Worm (Caenorhabditis elegans) whole organism, late embryonic: ENCODE measurements around the gene bpnt-1.

Source experiments
- C08G9.2 ChIP-seq: sonication (generic microtip); optimal IDR thresholded peaks from 2 replicates; lab custom pipeline; 2016; ENCODE audit warnings: mild to moderate bottlenecking, missing genetic modification characterization, moderate library complexity, missing compliant biosample characterization
- ahr-1 ChIP-seq: sonication (generic microtip); optimal IDR thresholded peaks from 2 replicates; lab custom pipeline; 2016; ENCODE audit warnings: missing genetic modification characterization, missing compliant biosample characterization
- ama-1 ChIP-seq: fragments of 150-350 bp; optimal IDR thresholded peaks from 2 replicates; lab custom pipeline; 2014
- ceh-31 ChIP-seq: sonication (generic microtip); optimal IDR thresholded peaks from 2 replicates; lab custom pipeline; 2016; ENCODE audit warnings: missing genetic modification characterization, missing compliant biosample characterization
- ceh-45 ChIP-seq: fragments of 200-800 bp; sonication (Bioruptor generic); IDR thresholded peaks from 2 replicates; pipeline ENCODE4 v1.3.6; 2022; ENCODE audit warnings: missing genetic modification reagents, missing genetic modification characterization, missing compliant biosample characterization
- ceh-6 ChIP-seq: fragments of 200-800 bp; sonication (Bioruptor generic); optimal IDR thresholded peaks from 2 replicates; lab custom pipeline; 2018; ENCODE audit warnings: mild to moderate bottlenecking, missing genetic modification characterization, missing compliant biosample characterization
- ceh-9 ChIP-seq: sonication (generic microtip); optimal IDR thresholded peaks from 2 replicates; lab custom pipeline; 2016; ENCODE audit warnings: mild to moderate bottlenecking, missing genetic modification characterization, inconsistent platforms, missing compliant biosample characterization
- dve-1 ChIP-seq: sonication (generic microtip); optimal IDR thresholded peaks from 2 replicates; lab custom pipeline; 2017; ENCODE audit warnings: antibody characterized with exemption, mild to moderate bottlenecking, missing genetic modification characterization, missing compliant biosample characterization
- fkh-10 ChIP-seq: fragments of 150-350 bp; optimal IDR thresholded peaks from 2 replicates; lab custom pipeline; 2014; ENCODE audit warnings: missing biosample characterization, missing genetic modification reagents, missing genetic modification characterization
- gmeb-2 ChIP-seq: sonication (generic microtip); optimal IDR thresholded peaks from 2 replicates; lab custom pipeline; 2016; ENCODE audit warnings: missing genetic modification characterization, inconsistent platforms, missing compliant biosample characterization
- hlh-15 ChIP-seq: sonication (generic microtip); optimal IDR thresholded peaks from 2 replicates; lab custom pipeline; 2016; ENCODE audit warnings: missing genetic modification characterization, missing compliant biosample characterization
- hlh-30 ChIP-seq: sonication (generic microtip); optimal IDR thresholded peaks from 2 replicates; lab custom pipeline; 2017; ENCODE audit warnings: antibody characterized with exemption, missing genetic modification characterization, missing compliant biosample characterization; ENCODE audit not compliant: insufficient read depth
- lin-11 ChIP-seq: fragments of 200-800 bp; sonication (Bioruptor generic); optimal IDR thresholded peaks from 2 replicates; lab custom pipeline; 2018; ENCODE audit warnings: mild to moderate bottlenecking, missing genetic modification characterization, missing compliant biosample characterization
- mec-3 ChIP-seq: sonication (generic microtip); optimal IDR thresholded peaks from 2 replicates; lab custom pipeline; 2016; ENCODE audit warnings: borderline replicate concordance, missing genetic modification characterization, missing compliant biosample characterization
- pag-3 ChIP-seq: sonication (generic microtip); optimal IDR thresholded peaks from 2 replicates; lab custom pipeline; 2016; ENCODE audit warnings: missing compliant biosample characterization, missing genetic modification characterization, borderline replicate concordance
- pat-9 ChIP-seq: fragments of 200-800 bp; sonication (Bioruptor generic); optimal IDR thresholded peaks from 2 replicates; lab custom pipeline; 2018; ENCODE audit warnings: mild to moderate bottlenecking, missing genetic modification characterization, moderate library complexity, missing compliant biosample characterization
- pax-1 ChIP-seq: fragments of 150-350 bp; optimal IDR thresholded peaks from 2 replicates; lab custom pipeline; 2014; ENCODE audit warnings: missing biosample characterization, missing genetic modification characterization
- tbx-2 ChIP-seq: sonication (generic microtip); optimal IDR thresholded peaks from 2 replicates; lab custom pipeline; 2016; ENCODE audit warnings: missing genetic modification characterization, missing compliant biosample characterization
- zip-5 ChIP-seq: sonication (generic microtip); optimal IDR thresholded peaks from 2 replicates; lab custom pipeline; 2016; ENCODE audit warnings: missing genetic modification characterization, missing compliant biosample characterization

Gene bpnt-1

ce11 chrII:4470972-4471645 is 51.1 kb downstream of the bpnt-1 start, which contains the start of gene W06B4.1:
Gene W06B4.1, plus strand, starts transcription at chrII:4471595.
- TF ChIP-seq pax-1: no peak
- TF ChIP-seq fkh-10 (GFP tag; lab: Kevin White, UChicago): no peak
- no peak for TF ChIP-seq hlh-15 (tag; lab: Kevin White, UChicago)
- no peak for TF ChIP-seq ceh-31 (tag; lab: Kevin White, UChicago)
- no peak for TF ChIP-seq gmeb-2 (tag; lab: Kevin White, UChicago)
- TF ChIP-seq ama-1 (lab: Kevin White, UChicago): no peak
- TF ChIP-seq lin-11 (tag; lab: Kevin White, UChicago): no peak
- TF ChIP-seq pag-3 (tag; lab: Kevin White, UChicago): no peak
- TF ChIP-seq ahr-1 (tag; lab: Kevin White, UChicago): no peak
- TF ChIP-seq C08G9.2 (tag; lab: Kevin White, UChicago): no peak
- TF ChIP-seq dve-1 (tag; lab: Kevin White, UChicago): no peak
- TF ChIP-seq ceh-45: no peak
- TF ChIP-seq ceh-6 (GFP tag; lab: Kevin White, UChicago): no peak
- TF ChIP-seq pat-9: no peak
- no peak for TF ChIP-seq mec-3 (tag; lab: Kevin White, UChicago)
- TF ChIP-seq hlh-30 (tag; lab: Kevin White, UChicago): no peak
- no peak for TF ChIP-seq zip-5 (tag; lab: Kevin White, UChicago)
- TF ChIP-seq ceh-9: no peak
- TF ChIP-seq tbx-2 (tag; lab: Kevin White, UChicago): no peak
